Fruit fly (Drosophila melanogaster) whole organism, embryonic: ENCODE results near the gene CG8516.
A peak's percentile ranks its signal among the peaks of the same experiment; 100 is the strongest.

Experiments
- Abd-B ChIP-seq: fragments of 200-800 bp; sonication (Bioruptor generic); optimal IDR thresholded peaks from 2 replicates; lab custom pipeline; 2018; ENCODE audit warnings: missing biosample characterization, mild to moderate bottlenecking, missing genetic modification characterization, moderate library complexity
- CG10267 ChIP-seq: fragments of 200-800 bp; sonication (Bioruptor generic); optimal IDR thresholded peaks from 2 replicates; lab custom pipeline; 2018; ENCODE audit warnings: missing biosample characterization, mild to moderate bottlenecking, missing genetic modification characterization, moderate library complexity
- CG11456 ChIP-seq: fragments of 200-800 bp; sonication (Bioruptor generic); IDR thresholded peaks from 3 replicates; pipeline ENCODE4 v1.3.6; 2022; ENCODE audit warnings: missing biosample characterization, missing genetic modification characterization
- CG12942 ChIP-seq: fragments of 200-800 bp; sonication (Bioruptor generic); optimal IDR thresholded peaks from 3 replicates; lab custom pipeline; 2016; ENCODE audit warnings: missing biosample characterization, missing genetic modification characterization
- CG14441 ChIP-seq: fragments of 200-800 bp; sonication (Bioruptor generic); IDR thresholded peaks from 2 replicates; pipeline ENCODE4 v1.3.6; 2022; ENCODE audit warnings: missing biosample characterization, missing genetic modification characterization
- CG18011 ChIP-seq: fragments of 200-800 bp; sonication (Bioruptor generic); optimal IDR thresholded peaks from 2 replicates; lab custom pipeline; 2017; ENCODE audit warnings: missing biosample characterization, missing genetic modification characterization, mild to moderate bottlenecking, moderate library complexity, missing genotype
- CG2202 ChIP-seq: fragments of 200-800 bp; sonication (Bioruptor generic); optimal IDR thresholded peaks from 2 replicates; lab custom pipeline; 2018; ENCODE audit warnings: missing biosample characterization, mild to moderate bottlenecking, missing genetic modification characterization
- CG30020 ChIP-seq: fragments of 200-800 bp; optimal IDR thresholded peaks from 2 replicates; lab custom pipeline; 2019; ENCODE audit warnings: missing biosample characterization, mild to moderate bottlenecking, missing genetic modification characterization, moderate library complexity
- CG30403 ChIP-seq: fragments of 200-800 bp; sonication (Bioruptor generic); optimal IDR thresholded peaks from 3 replicates; lab custom pipeline; 2016; ENCODE audit warnings: missing biosample characterization, missing genetic modification characterization
- CG3163 ChIP-seq: fragments of 200-800 bp; sonication (Bioruptor generic); optimal IDR thresholded peaks from 3 replicates; lab custom pipeline; 2016; ENCODE audit warnings: missing biosample characterization, missing genetic modification characterization
- CG33213 ChIP-seq: fragments of 200-800 bp; sonication (Bioruptor generic); optimal IDR thresholded peaks from 3 replicates; lab custom pipeline; 2016; ENCODE audit warnings: missing biosample characterization, missing genetic modification characterization
- CG4404 ChIP-seq: fragments of 200-800 bp; sonication (Bioruptor generic); IDR thresholded peaks from 2 replicates; pipeline ENCODE4 v1.3.6; 2022; ENCODE audit warnings: missing biosample characterization, missing genetic modification characterization
- CG4854 ChIP-seq: fragments of 200-800 bp; sonication (Bioruptor generic); optimal IDR thresholded peaks from 2 replicates; lab custom pipeline; 2016; ENCODE audit warnings: missing biosample characterization, missing genetic modification characterization, inconsistent platforms
- CG6854 ChIP-seq: fragments of 200-800 bp; sonication (Bioruptor generic); optimal IDR thresholded peaks from 3 replicates; lab custom pipeline; 2017; ENCODE audit warnings: missing biosample characterization, mild to moderate bottlenecking, missing genetic modification characterization
- CG7556 ChIP-seq: fragments of 200-800 bp; sonication (Bioruptor generic); optimal IDR thresholded peaks from 2 replicates; lab custom pipeline; 2017; ENCODE audit warnings: missing biosample characterization, mild to moderate bottlenecking, missing genetic modification characterization
- CG9215 ChIP-seq: fragments of 200-800 bp; sonication (Bioruptor generic); IDR thresholded peaks from 2 replicates; pipeline ENCODE4 v1.3.6; 2022; ENCODE audit warnings: missing biosample characterization, missing genetic modification characterization
- CTCF ChIP-seq: fragments of 200-800 bp; sonication (Bioruptor generic); optimal IDR thresholded peaks from 2 replicates; lab custom pipeline; 2017; ENCODE audit warnings: missing biosample characterization, mild to moderate bottlenecking, missing genetic modification characterization, moderate library complexity
- HmgZ ChIP-seq: fragments of 200-800 bp; sonication (Bioruptor generic); optimal IDR thresholded peaks from 2 replicates; lab custom pipeline; 2018; ENCODE audit warnings: missing biosample characterization, mild to moderate bottlenecking, missing genetic modification characterization
- Hmr ChIP-seq: fragments of 200-800 bp; sonication (Bioruptor generic); optimal IDR thresholded peaks from 3 replicates; lab custom pipeline; 2017; ENCODE audit warnings: mild to moderate bottlenecking, missing biosample characterization, missing genetic modification reagents, missing genetic modification characterization
- Hr78 ChIP-seq, 2 experiments: fragments of 200-800 bp in 1 of 2; fragments of >200 bp in 1 of 2; sonication (Bioruptor generic) in 1 of 2; optimal IDR thresholded peaks; 2 replicates each; lab custom pipeline; 2017 to 2019; ENCODE audit warnings: missing biosample characterization in 2 of 2, missing genetic modification characterization in 2 of 2, mild to moderate bottlenecking in 1 of 2, moderate library complexity in 1 of 2
- Lhr ChIP-seq: fragments of 200-800 bp; sonication (Bioruptor generic); optimal IDR thresholded peaks from 3 replicates; lab custom pipeline; 2017; ENCODE audit warnings: mild to moderate bottlenecking, missing biosample characterization, missing genetic modification reagents, missing genetic modification characterization
- Lpt ChIP-seq: fragments of >200 bp; optimal IDR thresholded peaks from 2 replicates; lab custom pipeline; 2018; ENCODE audit warnings: missing biosample characterization, missing genetic modification characterization
- MBD-R2 ChIP-seq: fragments of 200-800 bp; sonication (Bioruptor generic); IDR thresholded peaks from 2 replicates; pipeline ENCODE4 v1.3.6; 2022; ENCODE audit warnings: missing biosample characterization, missing genetic modification characterization
- Max ChIP-seq: fragments of 200-800 bp; sonication (Bioruptor generic); optimal IDR thresholded peaks from 2 replicates; lab custom pipeline; 2016; ENCODE audit warnings: missing biosample characterization, mild to moderate bottlenecking, missing genetic modification characterization
- NFAT ChIP-seq: fragments of 200-800 bp; sonication (Bioruptor generic); IDR thresholded peaks from 2 replicates; pipeline ENCODE4 v1.3.6; 2022; ENCODE audit warnings: missing biosample characterization, missing genetic modification characterization
- Stat92E ChIP-seq, 3 experiments: fragments of >200 bp in 2 of 3; fragments of 200-800 bp in 1 of 3; sonication (Bioruptor generic) in 1 of 3; optimal IDR thresholded peaks; 2 replicates each; lab custom pipeline; 2017 to 2019; ENCODE audit warnings: missing biosample characterization in 3 of 3, missing genetic modification characterization in 3 of 3, mild to moderate bottlenecking in 1 of 3, moderate library complexity in 1 of 3
- Trl ChIP-seq, 3 experiments: fragments of >200 bp in 2 of 3; fragments of 200-800 bp in 1 of 3; sonication (Bioruptor generic) in 1 of 3; optimal IDR thresholded peaks; 2 replicates in 1 of 3; 3 replicates in 2 of 3; lab custom pipeline; 2016 to 2017; ENCODE audit warnings: missing biosample characterization in 1 of 3, missing genetic modification characterization in 1 of 3
- ap ChIP-seq: fragments of 200-800 bp; sonication (Bioruptor generic); IDR thresholded peaks from 2 replicates; pipeline ENCODE4 v1.3.6; 2022; ENCODE audit warnings: missing biosample characterization, missing genetic modification characterization
- cg ChIP-seq: fragments of 200-800 bp; sonication (Bioruptor generic); optimal IDR thresholded peaks from 3 replicates; lab custom pipeline; 2019; ENCODE audit warnings: missing biosample characterization, mild to moderate bottlenecking, missing genetic modification characterization, moderate library complexity
- croc ChIP-seq: fragments of 200-800 bp; sonication (Bioruptor generic); conservative IDR thresholded peaks from 3 replicates; pipeline ENCODE4 v1.3.6; 2022; ENCODE audit warnings: missing biosample characterization, missing genetic modification characterization
- cwo ChIP-seq: fragments of 200-800 bp; sonication (Bioruptor generic); optimal IDR thresholded peaks from 3 replicates; lab custom pipeline; 2017; ENCODE audit warnings: missing biosample characterization, missing genetic modification characterization, mild to moderate bottlenecking, moderate library complexity, missing genetic modification reagents
- dmrt99B ChIP-seq: fragments of 200-800 bp; sonication (Bioruptor generic); optimal IDR thresholded peaks from 2 replicates; lab custom pipeline; 2018; ENCODE audit warnings: missing biosample characterization, mild to moderate bottlenecking, missing genetic modification characterization, moderate library complexity
- esg ChIP-seq: fragments of 200-800 bp; sonication (Bioruptor generic); conservative IDR thresholded peaks from 2 replicates; pipeline ENCODE4 v1.3.6; 2022; ENCODE audit warnings: missing biosample characterization, missing genetic modification characterization
- gt ChIP-seq: fragments of 200-800 bp; sonication (Bioruptor generic); IDR thresholded peaks from 2 replicates; pipeline ENCODE4 v1.3.6; 2022; ENCODE audit warnings: missing biosample characterization, missing genetic modification characterization
- ham ChIP-seq: fragments of 200-800 bp; sonication (Bioruptor generic); IDR thresholded peaks from 2 replicates; pipeline ENCODE4 v1.3.6; 2022; ENCODE audit warnings: missing biosample characterization, missing genetic modification characterization
- ken ChIP-seq: fragments of 200-800 bp; sonication (Bioruptor generic); IDR thresholded peaks from 3 replicates; pipeline ENCODE4 v1.3.6; 2022; ENCODE audit warnings: missing biosample characterization, missing genetic modification characterization
- nau ChIP-seq: fragments of 200-800 bp; sonication (Bioruptor generic); optimal IDR thresholded peaks from 3 replicates; lab custom pipeline; 2017; ENCODE audit warnings: missing biosample characterization, mild to moderate bottlenecking, missing genetic modification characterization, missing genetic modification reagents
- nmo ChIP-seq: fragments of 200-800 bp; sonication (Bioruptor generic); optimal IDR thresholded peaks from 2 replicates; lab custom pipeline; 2018; ENCODE audit warnings: missing biosample characterization, mild to moderate bottlenecking, missing genetic modification characterization, moderate library complexity
- nom ChIP-seq: fragments of 200-800 bp; sonication (Bioruptor generic); optimal IDR thresholded peaks from 2 replicates; lab custom pipeline; 2017; ENCODE audit warnings: missing biosample characterization, missing genetic modification characterization, mild to moderate bottlenecking, moderate library complexity, missing genetic modification reagents
- otp ChIP-seq: fragments of 200-800 bp; sonication (Bioruptor generic); IDR thresholded peaks from 3 replicates; pipeline ENCODE4, ENCODE4 v1.3.6; 2022; ENCODE audit warnings: missing biosample characterization, missing genetic modification characterization
- prd ChIP-seq, 3 experiments: fragments of >200 bp in 2 of 3; fragments of 200-800 bp in 1 of 3; sonication (Bioruptor generic) in 1 of 3; optimal IDR thresholded peaks in 2 of 3; IDR thresholded peaks in 1 of 3; 2 replicates in 2 of 3; 3 replicates in 1 of 3; pipeline versions ENCODE4 v1.3.6 to Lab custom; 2017 to 2022; ENCODE audit warnings: missing biosample characterization in 1 of 3, missing genetic modification characterization in 1 of 3
- pum ChIP-seq: fragments of 200-800 bp; sonication (Bioruptor generic); optimal IDR thresholded peaks from 2 replicates; lab custom pipeline; 2016; ENCODE audit warnings: missing biosample characterization, missing genetic modification characterization
- sens-2 ChIP-seq: fragments of 200-800 bp; sonication (Bioruptor generic); IDR thresholded peaks from 2 replicates; pipeline ENCODE4 v1.3.6; 2022; ENCODE audit warnings: missing biosample characterization, missing genetic modification characterization
- seq ChIP-seq: fragments of 200-800 bp; sonication (Bioruptor generic); IDR thresholded peaks from 2 replicates; pipeline ENCODE4 v1.3.6; 2022; ENCODE audit warnings: missing biosample characterization, missing genetic modification characterization
- sisA ChIP-seq: fragments of 200-800 bp; sonication (Bioruptor generic); IDR thresholded peaks from 2 replicates; pipeline ENCODE4 v1.3.6; 2022; ENCODE audit warnings: missing biosample characterization, missing genetic modification characterization
- trh ChIP-seq: fragments of 200-800 bp; sonication (Bioruptor generic); optimal IDR thresholded peaks from 2 replicates; lab custom pipeline; 2016; ENCODE audit warnings: missing biosample characterization, missing genetic modification characterization
- unc-4 ChIP-seq: fragments of 200-800 bp; sonication (Bioruptor generic); IDR thresholded peaks from 2 replicates; pipeline ENCODE4 v1.3.6; 2022; ENCODE audit warnings: missing biosample characterization, missing genetic modification characterization; ENCODE audit not compliant: partially characterized antibody
- vfl ChIP-seq: fragments of 200-800 bp; sonication (Bioruptor generic); optimal IDR thresholded peaks from 2 replicates; lab custom pipeline; 2016; ENCODE audit warnings: missing biosample characterization, missing genetic modification characterization
- zen ChIP-seq: fragments of 200-800 bp; sonication (Bioruptor generic); optimal IDR thresholded peaks from 3 replicates; lab custom pipeline; 2018; ENCODE audit warnings: missing biosample characterization, mild to moderate bottlenecking, missing genetic modification characterization, moderate library complexity
- zfh2 ChIP-seq: fragments of 200-800 bp; sonication (Bioruptor generic); optimal IDR thresholded peaks from 2 replicates; lab custom pipeline; 2016; ENCODE audit warnings: missing biosample characterization, missing genetic modification characterization

Gene CG8516

DNA sequence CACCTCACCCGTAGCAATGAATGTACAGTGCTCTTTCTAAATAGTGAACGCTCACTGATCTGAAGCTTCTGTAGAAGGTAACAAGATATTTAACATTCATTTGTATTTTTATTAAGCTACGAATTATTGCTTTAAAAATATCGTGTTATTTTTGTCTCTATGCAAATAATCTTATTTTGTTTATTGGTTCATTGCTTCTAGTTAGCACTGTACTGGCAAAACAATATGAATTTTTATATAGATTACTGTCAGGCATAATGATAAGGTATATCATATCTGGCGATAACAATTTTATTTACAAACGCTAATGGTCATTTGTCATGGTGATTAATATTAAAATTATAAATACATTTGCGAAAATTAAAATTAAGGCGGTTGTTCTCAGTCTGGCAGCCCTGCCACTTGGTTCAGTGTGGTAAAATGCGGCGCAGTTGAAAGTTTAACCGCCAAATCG is 21.5 kb upstream of the CG8516 start, which contains the start of gene CG9471 (continued):
- TF ChIP-seq unc-4, result no peak
- peak in 1 of 2 experiments; percentile 73 for TF ChIP-seq Hr78 (GFP tag; optimal IDR thresholded peaks at IDR 0.05; lab: Kevin White, UChicago)
- TF ChIP-seq CG30403 (GFP tag; lab: Kevin White, UChicago), result peak; percentile 93
- peak; percentile 80 for TF ChIP-seq croc
- TF ChIP-seq CG9215 (GFP tag; lab: Robert Waterston, UW), result peak; percentile 87
- peak; percentile 86 for TF ChIP-seq nom (GFP tag; lab: Kevin White, UChicago)
- TF ChIP-seq Abd-B (GFP tag; lab: Kevin White, UChicago), result peak; percentile 90
- peak; percentile 57 for TF ChIP-seq CG3163
- peak; percentile 47 for TF ChIP-seq gt (GFP tag; lab: Robert Waterston, UW)
- peak; percentile 88 for TF ChIP-seq zen
- peak; percentile 92 for TF ChIP-seq nmo (GFP tag; lab: Kevin White, UChicago)
- peak; percentile 92 for TF ChIP-seq Hmr (GFP tag; lab: Kevin White, UChicago)
- peak; percentile 91 for TF ChIP-seq CG14441 (GFP tag; lab: Robert Waterston, UW)
- peak; percentile 92 for TF ChIP-seq esg (GFP tag; lab: Robert Waterston, UW)
- TF ChIP-seq zfh2 (GFP tag; lab: Kevin White, UChicago), result peak; percentile 85
- peak; percentile 92 for TF ChIP-seq seq (GFP tag; lab: Robert Waterston, UW)
- peak; percentile 91 for TF ChIP-seq dmrt99B
- peak; percentile 72 for TF ChIP-seq NFAT
- peak; percentile 71; the same call in 1 of the 2 replicates for TF ChIP-seq ham (GFP tag; lab: Robert Waterston, UW)
- TF ChIP-seq CG18011 (GFP tag; lab: Kevin White, UChicago), result peak; percentile 72
- peak; percentile 88 for TF ChIP-seq CG12942 (GFP tag; lab: Kevin White, UChicago)
- peak; percentile 87 for TF ChIP-seq nau (GFP tag; lab: Kevin White, UChicago)
- TF ChIP-seq Lhr (GFP tag; lab: Kevin White, UChicago), result peak; percentile 34
- TF ChIP-seq CG7556 (GFP tag; lab: Kevin White, UChicago), result peak; percentile 90
- TF ChIP-seq HmgZ (tag; lab: Kevin White, UChicago), result peak; percentile 96
- peak; percentile 86 for TF ChIP-seq Max (GFP tag; lab: Kevin White, UChicago)
- no peak for TF ChIP-seq Trl (optimal IDR thresholded peaks at IDR 0.05; lab: Kevin White, UChicago)
- peak; percentile 93 for TF ChIP-seq Trl (GFP tag; optimal IDR thresholded peaks at IDR 0.05; lab: Kevin White, UChicago)
- peak; percentile 26 for TF ChIP-seq CTCF (GFP tag; lab: Kevin White, UChicago)
- TF ChIP-seq ap (GFP tag; lab: Robert Waterston, UW), result peak; percentile 90
- peak; percentile 93 for TF ChIP-seq sisA
- peak; percentile 88 for TF ChIP-seq CG4854 (GFP tag; lab: Kevin White, UChicago)
- TF ChIP-seq vfl, result peak; percentile 82
- peak; percentile 85 for TF ChIP-seq CG6854 (GFP tag; lab: Kevin White, UChicago)
- peak; percentile 79 for TF ChIP-seq MBD-R2
- TF ChIP-seq cwo (GFP tag; lab: Kevin White, UChicago), result peak; percentile 85
- no peak for TF ChIP-seq Lpt
- peak; percentile 85; the same call in 2 of the 3 replicates for TF ChIP-seq otp (GFP tag; lab: Robert Waterston, UW)
- peak; percentile 88 for TF ChIP-seq pum (GFP tag; lab: Kevin White, UChicago)
- peak; percentile 88 for TF ChIP-seq CG11456 (GFP tag; lab: Robert Waterston, UW)
- peak; percentile 69 for TF ChIP-seq trh (GFP tag; lab: Kevin White, UChicago)
- peak; percentile 85 for TF ChIP-seq sens-2 (GFP tag; lab: Robert Waterston, UW)
- TF ChIP-seq ken (GFP tag; lab: Robert Waterston, UW), result peak; percentile 77
- TF ChIP-seq CG30020 (tag; lab: Kevin White, UChicago), result peak; percentile 51
- peak; percentile 80 for TF ChIP-seq CG33213 (GFP tag; lab: Kevin White, UChicago)
- TF ChIP-seq prd (optimal IDR thresholded peaks at IDR 0.05; lab: Kevin White, UChicago), result no peak
- TF ChIP-seq prd (GFP tag; IDR thresholded peaks at IDR 0.05; lab: Robert Waterston, UW), result peak; percentile 96
- TF ChIP-seq CG4404 (GFP tag; lab: Robert Waterston, UW), result peak; percentile 79
- peak; percentile 76 for TF ChIP-seq CG2202 (tag; lab: Kevin White, UChicago)
- TF ChIP-seq cg, result no peak
- TF ChIP-seq Stat92E (GFP tag; optimal IDR thresholded peaks at IDR 0.05; lab: Kevin White, UChicago), result peak in 1 of 3 experiments; percentile 71
- peak; percentile 89 for TF ChIP-seq CG10267
